Worm (Caenorhabditis elegans) whole organism, L1 larva: ENCODE data around the gene lsm-4.

Source experiments
- C04F5.9 ChIP-seq: sonication (generic microtip); optimal IDR thresholded peaks from 2 replicates; lab custom pipeline; 2016; ENCODE audit warnings: missing genetic modification characterization, missing compliant biosample characterization
- Y116A8C.19 ChIP-seq: sonication (generic microtip); optimal IDR thresholded peaks from 2 replicates; lab custom pipeline; 2016; ENCODE audit warnings: missing compliant biosample characterization, missing genetic modification characterization, borderline replicate concordance
- aha-1 ChIP-seq: fragments of 150-350 bp; optimal IDR thresholded peaks from 2 replicates; lab custom pipeline; 2014; ENCODE audit warnings: missing biosample characterization, missing genetic modification characterization
- alr-1 ChIP-seq: fragments of 200-800 bp; sonication (Bioruptor generic); optimal IDR thresholded peaks from 2 replicates; lab custom pipeline; 2018; ENCODE audit warnings: borderline replicate concordance, mild to moderate bottlenecking, missing genetic modification characterization, missing compliant biosample characterization
- ama-1 ChIP-seq: fragments of 150-350 bp; optimal IDR thresholded peaks from 2 replicates; lab custom pipeline; 2014
- ceh-63 ChIP-seq: fragments of 200-800 bp; sonication (Bioruptor generic); optimal IDR thresholded peaks from 2 replicates; lab custom pipeline; 2018; ENCODE audit warnings: mild to moderate bottlenecking, missing genetic modification characterization, missing compliant biosample characterization
- ceh-8 ChIP-seq: fragments of 200-800 bp; sonication (Bioruptor generic); optimal IDR thresholded peaks from 2 replicates; lab custom pipeline; 2018; ENCODE audit warnings: mild to moderate bottlenecking, missing genetic modification characterization, moderate library complexity, missing compliant biosample characterization
- ceh-82 ChIP-seq, 3 experiments: fragments of 150-350 bp in 1 of 3; sonication (generic microtip) in 2 of 3; optimal IDR thresholded peaks; 2 replicates each; lab custom pipeline; 2014 to 2017; ENCODE audit warnings: missing biosample characterization in 3 of 3, missing genetic modification characterization in 3 of 3
- dsc-1 ChIP-seq: sonication (generic microtip); optimal IDR thresholded peaks from 2 replicates; lab custom pipeline; 2016; ENCODE audit warnings: mild to moderate bottlenecking, missing genetic modification characterization, missing compliant biosample characterization
- elt-2 ChIP-seq: sonication (generic microtip); optimal IDR thresholded peaks from 2 replicates; lab custom pipeline; 2016; ENCODE audit warnings: missing genetic modification characterization, mild to moderate bottlenecking, inconsistent platforms, missing compliant biosample characterization, missing genetic modification reagents
- elt-3 ChIP-seq, 6 experiments: fragments of 150-350 bp in 1 of 6; sonication (generic microtip); optimal IDR thresholded peaks; 2 replicates each; lab custom pipeline; 2017 to 2018; ENCODE audit warnings: missing biosample characterization in 6 of 6, missing genetic modification characterization in 6 of 6, inconsistent platforms in 1 of 6
- ets-5 ChIP-seq: fragments of 200-800 bp; sonication (Bioruptor generic); IDR thresholded peaks from 2 replicates; pipeline ENCODE4 v1.3.6; 2022; ENCODE audit warnings: missing genetic modification characterization, missing compliant biosample characterization
- fkh-4 ChIP-seq: sonication (generic microtip); optimal IDR thresholded peaks from 2 replicates; lab custom pipeline; 2016; ENCODE audit warnings: missing compliant biosample characterization, missing genetic modification characterization, borderline replicate concordance
- fos-1 ChIP-seq: fragments of 150-350 bp; optimal IDR thresholded peaks from 2 replicates; lab custom pipeline; 2014; ENCODE audit warnings: missing biosample characterization, missing genetic modification characterization
- grh-1 ChIP-seq: fragments of 200-800 bp; sonication (Bioruptor generic); IDR thresholded peaks from 2 replicates; pipeline ENCODE4 v1.3.6; 2022; ENCODE audit warnings: missing genetic modification reagents, missing genetic modification characterization, missing compliant biosample characterization
- hlh-4 ChIP-seq: sonication (generic microtip); optimal IDR thresholded peaks from 2 replicates; lab custom pipeline; 2016; ENCODE audit warnings: mild to moderate bottlenecking, missing genetic modification characterization, missing compliant biosample characterization
- lin-13 ChIP-seq: fragments of 150-350 bp; optimal IDR thresholded peaks from 2 replicates; lab custom pipeline; 2014; ENCODE audit warnings: missing biosample characterization, missing genetic modification reagents, missing genetic modification characterization
- lin-15B ChIP-seq: fragments of 150-350 bp; sonication (generic microtip); optimal IDR thresholded peaks from 3 replicates; lab custom pipeline; 2014; ENCODE audit warnings: missing biosample characterization, missing genetic modification characterization
- lin-35 ChIP-seq, 2 experiments: fragments of 150-350 bp; optimal IDR thresholded peaks; 2 replicates each; lab custom pipeline; 2014; ENCODE audit warnings: missing biosample characterization in 2 of 2, missing genetic modification characterization in 2 of 2, missing genetic modification reagents in 2 of 2
- lsy-2 ChIP-seq, 2 experiments: fragments of 150-350 bp; optimal IDR thresholded peaks; 2 replicates each; lab custom pipeline; 2014; ENCODE audit warnings: missing biosample characterization in 2 of 2, missing genetic modification characterization in 2 of 2
- mdl-1 ChIP-seq, 2 experiments: fragments of 150-350 bp; optimal IDR thresholded peaks; 2 replicates each; lab custom pipeline; 2014 to 2017; ENCODE audit warnings: missing biosample characterization in 2 of 2, missing genetic modification characterization in 2 of 2, inconsistent platforms in 1 of 2
- nhr-12 ChIP-seq: sonication (generic microtip); optimal IDR thresholded peaks from 2 replicates; lab custom pipeline; 2017; ENCODE audit warnings: missing biosample characterization, missing genetic modification characterization
- nhr-19 ChIP-seq: fragments of 200-800 bp; sonication (Bioruptor generic); conservative IDR thresholded peaks from 2 replicates; pipeline ENCODE4 v1.3.6; 2022; ENCODE audit warnings: missing genetic modification characterization, missing compliant biosample characterization
- nhr-20 ChIP-seq: sonication (generic microtip); optimal IDR thresholded peaks from 2 replicates; lab custom pipeline; 2016; ENCODE audit warnings: mild to moderate bottlenecking, missing genetic modification characterization, missing compliant biosample characterization
- nhr-237 ChIP-seq: fragments of 150-350 bp; optimal IDR thresholded peaks from 2 replicates; lab custom pipeline; 2014; ENCODE audit warnings: missing biosample characterization, missing genetic modification characterization
- nhr-28 ChIP-seq: fragments of 150-350 bp; optimal IDR thresholded peaks from 2 replicates; lab custom pipeline; 2014; ENCODE audit warnings: missing biosample characterization, missing genetic modification characterization
- nhr-71 ChIP-seq: sonication (generic microtip); optimal IDR thresholded peaks from 2 replicates; lab custom pipeline; 2016; ENCODE audit warnings: mild to moderate bottlenecking, missing genetic modification characterization, moderate library complexity, missing compliant biosample characterization
- nhr-76 ChIP-seq: sonication (generic microtip); optimal IDR thresholded peaks from 2 replicates; lab custom pipeline; 2017; ENCODE audit warnings: missing biosample characterization, missing genetic modification characterization
- nhr-77 ChIP-seq: fragments of 150-350 bp; optimal IDR thresholded peaks from 2 replicates; lab custom pipeline; 2014; ENCODE audit warnings: missing biosample characterization, missing genetic modification characterization
- nhr-85 ChIP-seq: sonication (generic microtip); peaks from one replicate; lab custom pipeline; 2016; ENCODE audit warnings: missing genetic modification characterization, inconsistent platforms, missing compliant biosample characterization
- pag-3 ChIP-seq: sonication (generic microtip); optimal IDR thresholded peaks from 2 replicates; lab custom pipeline; 2017; ENCODE audit warnings: missing genetic modification characterization, mild to moderate bottlenecking, missing compliant biosample characterization, antibody characterized with exemption, borderline replicate concordance; ENCODE audit not compliant: insufficient read depth
- pax-3 ChIP-seq: fragments of 200-800 bp; sonication (Bioruptor generic); optimal IDR thresholded peaks from 2 replicates; lab custom pipeline; 2018; ENCODE audit warnings: mild to moderate bottlenecking, missing genetic modification characterization, moderate library complexity, missing compliant biosample characterization
- pqm-1 ChIP-seq: sonication (generic microtip); optimal IDR thresholded peaks from 3 replicates; lab custom pipeline; 2017; ENCODE audit warnings: missing biosample characterization, missing genetic modification characterization
- skn-1 ChIP-seq: fragments of 150-350 bp; optimal IDR thresholded peaks from 2 replicates; lab custom pipeline; 2014; ENCODE audit warnings: missing biosample characterization, missing genetic modification characterization
- snpc-4 ChIP-seq: fragments of 150-350 bp; optimal IDR thresholded peaks from 2 replicates; lab custom pipeline; 2014; ENCODE audit warnings: missing biosample characterization, missing genetic modification characterization
- sptf-1 ChIP-seq: fragments of 150-350 bp; optimal IDR thresholded peaks from 2 replicates; lab custom pipeline; 2014; ENCODE audit warnings: missing biosample characterization, missing genetic modification characterization
- tbx-2 ChIP-seq: sonication (generic microtip); optimal IDR thresholded peaks from 2 replicates; lab custom pipeline; 2016; ENCODE audit warnings: missing genetic modification characterization, missing compliant biosample characterization
- tlp-1 ChIP-seq: fragments of 150-350 bp; optimal IDR thresholded peaks from 2 replicates; lab custom pipeline; 2014; ENCODE audit warnings: missing biosample characterization, missing genetic modification characterization
- unc-86 ChIP-seq: sonication (generic microtip); optimal IDR thresholded peaks from 2 replicates; lab custom pipeline; 2016; ENCODE audit warnings: missing genetic modification characterization, missing compliant biosample characterization
- vab-15 ChIP-seq: sonication (generic microtip); optimal IDR thresholded peaks from 2 replicates; lab custom pipeline; 2017; ENCODE audit warnings: missing genotype, mild to moderate bottlenecking, missing genetic modification characterization, missing compliant biosample characterization
- xbp-1 ChIP-seq: sonication (generic microtip); optimal IDR thresholded peaks from 2 replicates; lab custom pipeline; 2016; ENCODE audit warnings: missing genetic modification characterization, missing compliant biosample characterization
- zag-1 ChIP-seq: fragments of 150-350 bp; optimal IDR thresholded peaks from 2 replicates; lab custom pipeline; 2014; ENCODE audit warnings: missing biosample characterization, missing genetic modification characterization
- ztf-11 ChIP-seq, 2 experiments: sonication (generic microtip); optimal IDR thresholded peaks; 2 replicates each; lab custom pipeline; 2016 to 2017; ENCODE audit warnings: missing genetic modification characterization in 2 of 2, missing biosample characterization in 1 of 2, missing compliant biosample characterization in 1 of 2

lsm-4 gene

DNA sequence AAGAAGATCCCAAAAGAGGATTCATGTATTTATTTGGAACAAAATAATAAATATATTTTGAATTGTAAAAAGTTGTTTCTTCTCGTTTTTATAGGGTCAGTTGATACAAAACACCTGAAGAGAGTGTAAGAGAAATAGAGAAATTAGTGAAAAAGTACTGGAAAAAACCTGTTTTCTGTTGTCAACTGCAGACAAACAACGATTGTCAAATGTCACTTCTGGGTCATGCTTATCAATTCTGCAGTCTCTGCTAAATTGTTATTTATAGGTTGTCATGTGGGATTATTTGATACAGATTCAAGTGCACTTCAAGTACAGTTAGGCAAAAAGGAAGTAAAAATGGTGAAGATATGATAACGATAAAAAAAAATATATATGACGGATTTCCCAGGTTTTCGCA is 19.6 kb upstream of the lsm-4 start (continued):
- TF ChIP-seq tbx-2 (tag; lab: Kevin White, UChicago) (peak; percentile 44), nhr-71 (peak; percentile 36), alr-1 (no peak), grh-1 (GFP tag; lab: Robert Waterston, UW) (peak; percentile 71), ceh-8 (GFP tag; lab: Kevin White, UChicago) (no peak), vab-15 (tag; lab: Kevin White, UChicago) (no peak), ztf-11 (tag; optimal IDR thresholded peaks at IDR 0.05; lab: Kevin White, UChicago) (no peak), snpc-4 (tag; lab: Kevin White, UChicago) (no peak), lin-13 (GFP tag; lab: Kevin White, UChicago) (no peak), skn-1 (tag; lab: Kevin White, UChicago) (no peak), nhr-76 (tag; lab: Kevin White, UChicago) (no peak), nhr-77 (tag; lab: Kevin White, UChicago) (no peak), unc-86 (tag; lab: Kevin White, UChicago) (no peak), hlh-4 (tag; lab: Kevin White, UChicago) (no peak), nhr-28 (tag; lab: Kevin White, UChicago) (no peak), elt-3 (tag; optimal IDR thresholded peaks at IDR 0.05; lab: Kevin White, UChicago) (peak in 2 of 6 experiments; percentile 80 to 81), ama-1 (lab: Kevin White, UChicago) (no peak), zag-1 (tag; lab: Kevin White, UChicago) (no peak), nhr-19 (GFP tag; lab: Robert Waterston, UW) (no peak; the same call in 1 of the 2 replicates), xbp-1 (no peak), dsc-1 (tag; lab: Kevin White, UChicago) (no peak), nhr-237 (tag; lab: Kevin White, UChicago) (no peak), nhr-85 (tag; lab: Kevin White, UChicago) (peak; percentile 96), ets-5 (GFP tag; lab: Robert Waterston, UW) (no peak), lin-35 (GFP tag; optimal IDR thresholded peaks at IDR 0.05; lab: Kevin White, UChicago) (peak in 1 of 2 experiments; percentile 51), nhr-12 (no peak), lin-15B (no peak), lsy-2 (tag; optimal IDR thresholded peaks at IDR 0.05; lab: Kevin White, UChicago) (peak in 1 of 2 experiments; percentile 12), C04F5.9 (tag; lab: Kevin White, UChicago) (no peak), aha-1 (no peak), mdl-1 (tag; optimal IDR thresholded peaks at IDR 0.05; lab: Kevin White, UChicago) (no peak), fkh-4 (tag; lab: Kevin White, UChicago) (no peak), ceh-82 (tag; optimal IDR thresholded peaks at IDR 0.05; lab: Kevin White, UChicago) (no peak), pag-3 (tag; lab: Kevin White, UChicago) (no peak), fos-1 (no peak), pax-3 (tag; lab: Kevin White, UChicago) (no peak), Y116A8C.19 (no peak), tlp-1 (tag; lab: Kevin White, UChicago) (no peak), sptf-1 (tag; lab: Kevin White, UChicago) (no peak), ceh-63 (GFP tag; lab: Kevin White, UChicago) (no peak), pqm-1 (no peak)

DNA sequence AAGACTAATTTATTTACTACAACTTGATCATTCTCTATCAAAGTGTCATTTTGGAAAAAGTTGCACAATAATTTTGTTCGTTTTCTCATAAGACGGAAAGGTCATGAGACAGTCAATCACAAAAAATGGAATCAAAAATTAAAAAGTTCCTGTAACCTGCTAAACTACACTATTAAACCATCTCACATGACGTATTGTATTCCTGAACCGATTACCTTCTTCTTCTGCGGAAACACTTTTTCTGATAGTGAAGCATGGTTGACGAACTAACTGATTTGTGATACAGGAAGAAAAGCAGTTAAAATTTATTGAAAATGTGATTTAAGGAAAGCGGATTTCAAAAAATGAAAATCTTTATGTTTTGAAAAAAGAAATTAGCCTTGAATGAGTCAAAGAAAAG is 16.8 kb upstream of the lsm-4 start:
- TF ChIP-seq lin-35 (GFP tag; optimal IDR thresholded peaks at IDR 0.05; lab: Kevin White, UChicago) (no peak), nhr-20 (tag; lab: Kevin White, UChicago) (peak; percentile 17), elt-2 (tag; lab: Kevin White, UChicago) (peak; percentile 43), snpc-4 (tag; lab: Kevin White, UChicago) (no peak)
- TF ChIP-seq, all 84 proteins: peak for 2
